Fruit fly (Drosophila melanogaster): ENCODE data around the gene Swt1.

Swt1 gene

dm6 chrX:18090333-18090732, at the start of gene Swt1:
Gene Swt1, minus strand, starts transcription at chrX:18090509.
- TF ChIP-seq vri (GFP tag; optimal IDR thresholded peaks at IDR 0.05) = no peak
- no peak for TF ChIP-seq CG6854 (GFP tag; optimal IDR thresholded peaks at IDR 0.05)
- no peak for TF ChIP-seq CG15336 (GFP tag; IDR thresholded peaks at IDR 0.05)
- no peak for TF ChIP-seq CG6808 (GFP tag; optimal IDR thresholded peaks at IDR 0.05)
- TF ChIP-seq dac (GFP tag; optimal IDR thresholded peaks at IDR 0.05) = no peak
- TF ChIP-seq eg (GFP tag; IDR thresholded peaks at IDR 0.05) = no peak
- TF ChIP-seq salr (GFP tag; optimal IDR thresholded peaks at IDR 0.05) = no peak
- no peak for TF ChIP-seq cyc (GFP tag; optimal IDR thresholded peaks at IDR 0.05)
- TF ChIP-seq Hr38 (GFP tag; optimal IDR thresholded peaks at IDR 0.05) = no peak
- no peak for TF ChIP-seq CG32006 (GFP tag; optimal IDR thresholded peaks at IDR 0.05)
- no peak for TF ChIP-seq acj6 (GFP tag; optimal IDR thresholded peaks at IDR 0.05)
- TF ChIP-seq svp (GFP tag) = no peak
- TF ChIP-seq CG6163 (GFP tag; IDR thresholded peaks at IDR 0.05) = no peak
- TF ChIP-seq CG4318 (GFP tag; optimal IDR thresholded peaks at IDR 0.05) = no peak

DNA sequence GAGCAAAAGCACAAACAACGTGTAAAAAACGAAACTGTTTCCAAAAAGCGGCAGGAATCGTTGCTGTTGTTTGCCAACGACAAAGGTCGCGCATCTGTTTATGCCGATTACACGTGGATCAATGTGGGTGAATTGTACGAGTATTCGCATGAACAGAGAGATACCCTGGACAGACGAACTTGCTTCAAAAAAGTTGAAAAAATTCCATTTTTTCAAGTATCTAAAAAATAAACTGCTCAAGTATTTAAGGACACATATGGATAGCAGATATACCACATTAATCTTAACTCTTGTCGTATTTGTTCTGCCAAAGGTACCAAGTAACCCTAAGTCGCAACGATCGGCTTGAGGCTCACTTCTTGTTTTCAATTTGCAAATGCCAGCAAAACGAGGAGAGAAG, 49.6 kb upstream of the Swt1 start:
- TF ChIP-seq Eip75B (GFP tag; optimal IDR thresholded peaks at IDR 0.05) (no peak), CG4318 (GFP tag; optimal IDR thresholded peaks at IDR 0.05) (no peak), Sox102F (GFP tag; optimal IDR thresholded peaks at IDR 0.05) (no peak), CG10669 (GFP tag; optimal IDR thresholded peaks at IDR 0.05) (no peak), CG15336 (GFP tag; IDR thresholded peaks at IDR 0.05) (no peak), lz (GFP tag; optimal IDR thresholded peaks at IDR 0.05) (no peak), CG16779 (tag; optimal IDR thresholded peaks at IDR 0.05) (no peak), Eip78C (GFP tag) (peak; percentile 60), CG11902 (GFP tag; optimal IDR thresholded peaks at IDR 0.05) (no peak), svp (GFP tag) (peak; percentile 68), CG10631 (GFP tag; optimal IDR thresholded peaks at IDR 0.05) (no peak), esn (GFP tag; optimal IDR thresholded peaks at IDR 0.05) (no peak)

DNA sequence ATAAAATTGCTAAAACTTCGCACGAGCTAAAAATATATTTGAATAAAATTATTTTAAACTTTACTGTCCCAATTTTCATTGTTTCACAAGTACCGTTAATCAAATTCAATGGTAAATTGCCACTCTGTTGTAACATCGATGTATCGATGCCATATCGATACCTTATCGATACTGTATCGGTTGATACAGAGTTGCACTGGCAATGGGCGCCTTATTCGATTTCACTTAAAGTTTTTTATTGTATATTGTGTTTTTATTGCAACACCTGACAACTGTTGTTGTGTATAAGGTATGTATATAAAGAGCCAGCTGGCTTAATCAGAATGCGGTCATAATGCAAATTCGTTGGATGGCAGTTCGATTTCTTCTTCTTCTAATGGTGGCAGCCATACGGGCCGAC, 48.0 kb upstream of the Swt1 start, which contains the start of gene CG43229:
Gene CG43229, plus strand, starts transcription at position 246 of the 400 bp plus-strand sequence.
- TF ChIP-seq CG4318 (GFP tag; optimal IDR thresholded peaks at IDR 0.05) (no peak), Eip78C (GFP tag) (peak; percentile 26)

dm6 chrX:18136910-18137849, 46.9 kb upstream of the Swt1 start, which contains the start of gene ari-1:
Gene ari-1, minus strand, starts transcription at chrX:18137784.
- TF ChIP-seq ss (GFP tag; optimal IDR thresholded peaks at IDR 0.05) (peak in 1 of 2 experiments; percentile 33), Met (GFP tag; optimal IDR thresholded peaks at IDR 0.05) (no peak), Gug (GFP tag; IDR thresholded peaks at IDR 0.05) (no peak), CG9139 (GFP tag; optimal IDR thresholded peaks at IDR 0.05) (no peak), CG11294 (GFP tag; IDR thresholded peaks at IDR 0.05) (no peak), CG6276 (GFP tag; optimal IDR thresholded peaks at IDR 0.05) (peak; percentile 22), dac (GFP tag; optimal IDR thresholded peaks at IDR 0.05) (peak; percentile 12), CG15336 (GFP tag; IDR thresholded peaks at IDR 0.05) (0 out of 2 replicates have a peak, but pooled peaks have one; percentile 22), Sox14 (GFP tag; optimal IDR thresholded peaks at IDR 0.05) (no peak), Sox102F (GFP tag; optimal IDR thresholded peaks at IDR 0.05) (peak; percentile 16), net (GFP tag; optimal IDR thresholded peaks at IDR 0.05) (no peak), spab (GFP tag; optimal IDR thresholded peaks at IDR 0.05) (no peak), CG6808 (GFP tag; optimal IDR thresholded peaks at IDR 0.05) (no peak), CG10669 (GFP tag; optimal IDR thresholded peaks at IDR 0.05) (no peak), dsx (GFP tag; optimal IDR thresholded peaks at IDR 0.05; ENCODE audit: poor library complexity, severe bottlenecking) (no peak), CG1621 (tag; optimal IDR thresholded peaks at IDR 0.05) (no peak), fkh (GFP tag; optimal IDR thresholded peaks at IDR 0.05) (peak; percentile 47), vri (GFP tag; optimal IDR thresholded peaks at IDR 0.05) (peak; percentile 13), CG3919 (GFP tag; optimal IDR thresholded peaks at IDR 0.05) (no peak), Ets21C (GFP tag; optimal IDR thresholded peaks at IDR 0.05) (no peak), Eip78C (GFP tag) (peak; percentile 67)
